Worm (Caenorhabditis elegans): ENCODE data around the gene cnc-4.

- no peak for TF ChIP-seq dao-5 (tag; optimal IDR thresholded peaks at IDR 0.05)
- no peak for TF ChIP-seq him-1 (tag; optimal IDR thresholded peaks at IDR 0.05)
Observed at ce11 chrV:1410727-1411126, 36.3 kb upstream of the cnc-4 start.

Data from whole organism, L4/young adult.